Fruit fly (Drosophila melanogaster) Kc167 (cell line): ENCODE data around the gene CG15027.

Source experiments
- Myc ChIP-seq: fragments of >200 bp; optimal IDR thresholded peaks from 2 replicates; lab custom pipeline; 2017; ENCODE audit warnings: missing external identifiers
- h ChIP-seq: fragments of >200 bp; optimal IDR thresholded peaks from 3 replicates; lab custom pipeline; 2018; ENCODE audit warnings: missing external identifiers
- insv ChIP-seq: fragments of >200 bp; optimal IDR thresholded peaks from 3 replicates; lab custom pipeline; 2018; ENCODE audit warnings: missing external identifiers
- psq ChIP-seq: fragments of >200 bp; optimal IDR thresholded peaks from 2 replicates; lab custom pipeline; 2017; ENCODE audit warnings: missing external identifiers

DNA sequence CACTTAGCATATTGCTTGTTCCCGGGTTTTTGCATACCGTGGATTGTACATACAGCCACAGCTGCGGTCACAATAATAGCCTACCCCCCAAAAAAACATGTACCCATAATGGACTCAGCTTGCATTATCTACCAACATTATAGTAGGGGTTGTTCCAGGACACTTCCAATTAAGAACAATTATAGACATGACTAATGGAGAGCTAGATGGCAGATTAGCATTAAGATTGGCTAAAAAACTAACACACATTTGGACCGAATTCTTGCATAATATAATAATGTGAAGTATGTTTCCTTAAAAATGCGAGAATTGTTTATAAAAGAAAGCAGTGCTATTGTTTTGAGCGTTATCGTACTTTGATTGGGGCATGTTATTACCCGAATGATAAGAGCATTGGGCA lies 4.7 kb upstream of the CG15027 start:
- TF ChIP-seq Myc (lab: Kevin White, UChicago) = no peak
- no peak for TF ChIP-seq psq (lab: Kevin White, UChicago)
- no peak for TF ChIP-seq h (lab: Kevin White, UChicago)
- no peak for TF ChIP-seq insv (lab: Kevin White, UChicago)
